Worm (Caenorhabditis elegans) whole organism, L1 larva: ENCODE results near the gene T03G11.9.

Experiments used
- C04F5.9 ChIP-seq: sonication (generic microtip); optimal IDR thresholded peaks from 2 replicates; lab custom pipeline; 2016; ENCODE audit warnings: missing genetic modification characterization, missing compliant biosample characterization
- C34B4.2 ChIP-seq: sonication (generic microtip); optimal IDR thresholded peaks from 2 replicates; lab custom pipeline; 2017; ENCODE audit warnings: mild to moderate bottlenecking, missing genetic modification characterization, missing compliant biosample characterization
- F16B12.6 ChIP-seq: fragments of 150-350 bp; optimal IDR thresholded peaks from 2 replicates; lab custom pipeline; 2014; ENCODE audit warnings: missing biosample characterization, missing genetic modification characterization
- Y116A8C.19 ChIP-seq: sonication (generic microtip); optimal IDR thresholded peaks from 2 replicates; lab custom pipeline; 2016; ENCODE audit warnings: missing compliant biosample characterization, missing genetic modification characterization, borderline replicate concordance
- aha-1 ChIP-seq: fragments of 150-350 bp; optimal IDR thresholded peaks from 2 replicates; lab custom pipeline; 2014; ENCODE audit warnings: missing biosample characterization, missing genetic modification characterization
- alr-1 ChIP-seq: fragments of 200-800 bp; sonication (Bioruptor generic); optimal IDR thresholded peaks from 2 replicates; lab custom pipeline; 2018; ENCODE audit warnings: borderline replicate concordance, mild to moderate bottlenecking, missing genetic modification characterization, missing compliant biosample characterization
- blmp-1 ChIP-seq: fragments of 150-350 bp; optimal IDR thresholded peaks from 2 replicates; lab custom pipeline; 2014; ENCODE audit warnings: missing biosample characterization, missing genetic modification characterization
- ceh-8 ChIP-seq: fragments of 200-800 bp; sonication (Bioruptor generic); optimal IDR thresholded peaks from 2 replicates; lab custom pipeline; 2018; ENCODE audit warnings: mild to moderate bottlenecking, missing genetic modification characterization, moderate library complexity, missing compliant biosample characterization
- ceh-88 ChIP-seq: fragments of 200-800 bp; sonication (Bioruptor generic); IDR thresholded peaks from 2 replicates; pipeline ENCODE4 v1.3.6; 2022; ENCODE audit warnings: missing genetic modification characterization, missing compliant biosample characterization
- ceh-90 ChIP-seq: sonication (generic microtip); optimal IDR thresholded peaks from 2 replicates; lab custom pipeline; 2016; ENCODE audit warnings: missing genetic modification characterization, missing compliant biosample characterization
- ces-1 ChIP-seq: fragments of 150-350 bp; optimal IDR thresholded peaks from 2 replicates; lab custom pipeline; 2014; ENCODE audit warnings: missing biosample characterization, missing genetic modification reagents, missing genetic modification characterization
- efl-1 ChIP-seq, 4 experiments: fragments of 150-350 bp; optimal IDR thresholded peaks in 3 of 4; peaks in 1 of 4; 1 replicate in 1 of 4; 2 replicates in 3 of 4; lab custom pipeline; 2014; ENCODE audit warnings: missing biosample characterization in 2 of 4, missing genetic modification characterization in 2 of 4, missing genetic modification reagents in 2 of 4
- efl-3 ChIP-seq: fragments of 200-800 bp; sonication (Bioruptor generic); optimal IDR thresholded peaks from 2 replicates; lab custom pipeline; 2018; ENCODE audit warnings: mild to moderate bottlenecking, missing genetic modification characterization, missing compliant biosample characterization
- egl-27 ChIP-seq, 2 experiments: fragments of 150-350 bp in 1 of 2; sonication (generic microtip); optimal IDR thresholded peaks; 3 replicates each; lab custom pipeline; 2017 to 2018; ENCODE audit warnings: missing biosample characterization in 2 of 2, missing genetic modification characterization in 2 of 2, missing genetic modification reagents in 2 of 2
- elt-2 ChIP-seq: sonication (generic microtip); optimal IDR thresholded peaks from 2 replicates; lab custom pipeline; 2016; ENCODE audit warnings: missing genetic modification characterization, mild to moderate bottlenecking, inconsistent platforms, missing compliant biosample characterization, missing genetic modification reagents
- elt-3 ChIP-seq, 6 experiments: fragments of 150-350 bp in 1 of 6; sonication (generic microtip); optimal IDR thresholded peaks; 2 replicates each; lab custom pipeline; 2017 to 2018; ENCODE audit warnings: missing biosample characterization in 6 of 6, missing genetic modification characterization in 6 of 6, inconsistent platforms in 1 of 6
- hlh-17 ChIP-seq: fragments of 200-800 bp; sonication (Bioruptor generic); optimal IDR thresholded peaks from 2 replicates; lab custom pipeline; 2018; ENCODE audit warnings: missing genetic modification characterization, mild to moderate bottlenecking, missing compliant biosample characterization, moderate library complexity, borderline replicate concordance
- hlh-4 ChIP-seq: sonication (generic microtip); optimal IDR thresholded peaks from 2 replicates; lab custom pipeline; 2016; ENCODE audit warnings: mild to moderate bottlenecking, missing genetic modification characterization, missing compliant biosample characterization
- irx-1 ChIP-seq: sonication (generic microtip); optimal IDR thresholded peaks from 2 replicates; lab custom pipeline; 2016; ENCODE audit warnings: missing genetic modification characterization, missing compliant biosample characterization
- isw-1 ChIP-seq: fragments of 200-800 bp; sonication (Bioruptor generic); IDR thresholded peaks from 2 replicates; pipeline ENCODE4 v1.3.6; 2022; ENCODE audit warnings: missing genetic modification characterization, missing compliant biosample characterization
- jun-1 ChIP-seq: fragments of 150-350 bp; optimal IDR thresholded peaks from 2 replicates; lab custom pipeline; 2014; ENCODE audit warnings: missing biosample characterization, missing genetic modification reagents, missing genetic modification characterization
- lin-15B ChIP-seq: fragments of 150-350 bp; sonication (generic microtip); optimal IDR thresholded peaks from 3 replicates; lab custom pipeline; 2014; ENCODE audit warnings: missing biosample characterization, missing genetic modification characterization
- lin-39 ChIP-seq: fragments of 150-350 bp; optimal IDR thresholded peaks from 2 replicates; lab custom pipeline; 2014; ENCODE audit warnings: missing biosample characterization, missing genetic modification reagents, missing genetic modification characterization
- lir-3 ChIP-seq: sonication (generic microtip); optimal IDR thresholded peaks from 2 replicates; lab custom pipeline; 2016; ENCODE audit warnings: mild to moderate bottlenecking, missing genetic modification characterization, moderate library complexity, missing compliant biosample characterization; ENCODE audit not compliant: poor library complexity
- lsy-2 ChIP-seq, 2 experiments: fragments of 150-350 bp; optimal IDR thresholded peaks; 2 replicates each; lab custom pipeline; 2014; ENCODE audit warnings: missing biosample characterization in 2 of 2, missing genetic modification characterization in 2 of 2
- mab-9 ChIP-seq: fragments of 200-800 bp; sonication (Bioruptor generic); IDR thresholded peaks from 2 replicates; pipeline ENCODE4 v1.3.6; 2022; ENCODE audit warnings: missing genetic modification reagents, missing genetic modification characterization, missing compliant biosample characterization
- mdl-1 ChIP-seq, 2 experiments: fragments of 150-350 bp; optimal IDR thresholded peaks; 2 replicates each; lab custom pipeline; 2014 to 2017; ENCODE audit warnings: missing biosample characterization in 2 of 2, missing genetic modification characterization in 2 of 2, inconsistent platforms in 1 of 2
- mep-1 ChIP-seq: fragments of 150-350 bp; optimal IDR thresholded peaks from 2 replicates; lab custom pipeline; 2014; ENCODE audit warnings: missing biosample characterization, missing genetic modification characterization
- nhr-20 ChIP-seq: sonication (generic microtip); optimal IDR thresholded peaks from 2 replicates; lab custom pipeline; 2016; ENCODE audit warnings: mild to moderate bottlenecking, missing genetic modification characterization, missing compliant biosample characterization
- nhr-47 ChIP-seq: sonication (generic microtip); optimal IDR thresholded peaks from 2 replicates; lab custom pipeline; 2016; ENCODE audit warnings: mild to moderate bottlenecking, missing genetic modification characterization, moderate library complexity, missing compliant biosample characterization
- nhr-71 ChIP-seq: sonication (generic microtip); optimal IDR thresholded peaks from 2 replicates; lab custom pipeline; 2016; ENCODE audit warnings: mild to moderate bottlenecking, missing genetic modification characterization, moderate library complexity, missing compliant biosample characterization
- nhr-77 ChIP-seq: fragments of 150-350 bp; optimal IDR thresholded peaks from 2 replicates; lab custom pipeline; 2014; ENCODE audit warnings: missing biosample characterization, missing genetic modification characterization
- nhr-84 ChIP-seq: sonication (generic microtip); optimal IDR thresholded peaks from 2 replicates; lab custom pipeline; 2017; ENCODE audit warnings: missing biosample characterization, missing genetic modification characterization
- nhr-90 ChIP-seq: sonication (generic microtip); optimal IDR thresholded peaks from 2 replicates; lab custom pipeline; 2016; ENCODE audit warnings: mild to moderate bottlenecking, missing genetic modification characterization, missing compliant biosample characterization; ENCODE audit not compliant: poor library complexity
- snu-23 ChIP-seq: sonication (generic microtip); optimal IDR thresholded peaks from 2 replicates; lab custom pipeline; 2016; ENCODE audit warnings: missing genetic modification characterization, missing compliant biosample characterization
- sptf-1 ChIP-seq: fragments of 150-350 bp; optimal IDR thresholded peaks from 2 replicates; lab custom pipeline; 2014; ENCODE audit warnings: missing biosample characterization, missing genetic modification characterization
- sup-37 ChIP-seq: fragments of 200-800 bp; sonication (Bioruptor generic); optimal IDR thresholded peaks from 2 replicates; lab custom pipeline; 2018; ENCODE audit warnings: mild to moderate bottlenecking, missing genetic modification characterization, missing compliant biosample characterization
- swsn-7 ChIP-seq: sonication (generic microtip); optimal IDR thresholded peaks from 2 replicates; lab custom pipeline; 2016; ENCODE audit warnings: missing genetic modification characterization, missing compliant biosample characterization
- unc-30 ChIP-seq: sonication (generic microtip); optimal IDR thresholded peaks from 2 replicates; lab custom pipeline; 2017; ENCODE audit warnings: missing biosample characterization, missing genetic modification characterization
- unc-62 ChIP-seq: fragments of 150-350 bp; optimal IDR thresholded peaks from 2 replicates; lab custom pipeline; 2014; ENCODE audit warnings: missing biosample characterization, missing genetic modification reagents, missing genetic modification characterization
- unc-98 ChIP-seq: fragments of 200-800 bp; sonication (Bioruptor generic); IDR thresholded peaks from 2 replicates; pipeline ENCODE4 v1.3.6; 2022; ENCODE audit warnings: missing genetic modification characterization, missing compliant biosample characterization
- vab-15 ChIP-seq: sonication (generic microtip); optimal IDR thresholded peaks from 2 replicates; lab custom pipeline; 2017; ENCODE audit warnings: missing genotype, mild to moderate bottlenecking, missing genetic modification characterization, missing compliant biosample characterization
- zip-4 ChIP-seq: fragments of 200-800 bp; sonication (Bioruptor generic); optimal IDR thresholded peaks from 2 replicates; lab custom pipeline; 2018; ENCODE audit warnings: mild to moderate bottlenecking, missing genetic modification characterization, moderate library complexity, missing compliant biosample characterization

T03G11.9 gene

DNA sequence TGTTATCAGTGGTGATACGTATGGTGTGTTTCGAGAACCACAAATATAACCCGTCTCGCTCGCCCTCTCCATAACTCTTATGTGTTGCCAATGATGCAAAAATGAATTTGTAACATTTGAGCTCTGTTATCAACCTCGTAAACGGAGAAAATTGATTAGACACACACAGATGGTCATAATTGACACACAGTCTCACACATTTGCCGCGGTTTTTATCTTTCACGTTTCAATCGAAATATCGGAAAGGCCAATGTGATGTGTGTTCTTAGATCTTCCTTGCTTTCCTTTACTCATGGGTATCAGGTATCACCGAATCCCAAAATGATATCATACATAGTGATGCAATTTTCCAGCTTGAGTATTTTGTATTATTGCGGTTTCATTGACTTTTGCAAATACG is 29.5 kb downstream of the T03G11.9 start (continued):
- TF ChIP-seq elt-2 (tag; lab: Kevin White, UChicago) (peak; percentile 96), efl-3 (GFP tag; lab: Kevin White, UChicago) (no peak), Y116A8C.19 (no peak), ces-1 (no peak), nhr-77 (tag; lab: Kevin White, UChicago) (no peak), C04F5.9 (tag; lab: Kevin White, UChicago) (no peak), nhr-47 (tag; lab: Kevin White, UChicago) (no peak), hlh-4 (tag; lab: Kevin White, UChicago) (no peak), isw-1 (GFP tag; lab: Robert Waterston, UW) (no peak), snu-23 (peak; percentile 31), nhr-90 (tag; lab: Kevin White, UChicago) (peak; percentile 41), lir-3 (tag; lab: Kevin White, UChicago) (no peak), ceh-90 (no peak), nhr-84 (tag; lab: Kevin White, UChicago) (no peak), vab-15 (no peak), hlh-17 (GFP tag; lab: Kevin White, UChicago) (no peak), lsy-2 (tag; optimal IDR thresholded peaks at IDR 0.05; lab: Kevin White, UChicago) (peak in 1 of 2 experiments; percentile 29), nhr-20 (tag; lab: Kevin White, UChicago) (peak; percentile 54), blmp-1 (tag; lab: Kevin White, UChicago) (peak; percentile 39), jun-1 (tag; lab: Kevin White, UChicago) (peak; percentile 39), lin-39 (no peak), unc-98 (GFP tag; lab: Robert Waterston, UW) (no peak), unc-30 (no peak), ceh-88 (GFP tag; lab: Robert Waterston, UW) (no peak), unc-62 (GFP tag; lab: Kevin White, UChicago) (no peak), mdl-1 (tag; optimal IDR thresholded peaks at IDR 0.05; lab: Kevin White, UChicago) (no peak), zip-4 (GFP tag; lab: Kevin White, UChicago) (no peak), mep-1 (tag; lab: Kevin White, UChicago) (peak; percentile 26), irx-1 (no peak), F16B12.6 (tag; lab: Kevin White, UChicago) (no peak), efl-1 (optimal IDR thresholded peaks at IDR 0.05; lab: Kevin White, UChicago) (no peak), efl-1 (GFP tag; optimal IDR thresholded peaks at IDR 0.05 in 1 of 2; lab: Kevin White, UChicago) (peak in 1 of 2 experiments; percentile 80), sptf-1 (no peak), elt-3 (tag; optimal IDR thresholded peaks at IDR 0.05; lab: Kevin White, UChicago) (peak in 3 of 6 experiments; percentile 13 to 57 (median 53)), alr-1 (tag; lab: Kevin White, UChicago) (no peak), C34B4.2 (tag; lab: Kevin White, UChicago) (no peak), swsn-7 (tag; lab: Kevin White, UChicago) (no peak), sup-37 (no peak)
- TF ChIP-seq, all 84 proteins: peak for 16

DNA sequence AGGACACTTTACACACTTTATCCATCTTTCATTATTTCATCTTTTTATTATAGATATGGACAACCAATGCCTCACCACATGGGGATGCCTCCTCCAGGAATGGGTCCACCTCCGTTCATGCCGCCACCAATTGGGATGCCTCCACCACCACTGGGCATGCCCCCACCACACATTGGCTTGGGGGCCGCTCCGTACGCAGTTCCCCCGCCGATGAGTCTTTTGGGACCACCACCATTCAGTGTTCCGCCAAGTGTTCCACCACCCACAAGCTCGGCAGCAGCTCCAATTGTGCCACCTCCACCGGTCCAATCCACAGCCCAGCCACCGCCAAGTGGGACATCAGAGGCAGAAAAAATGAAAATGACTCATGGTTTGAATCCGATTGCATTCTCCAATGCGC is 30.8 kb downstream of the T03G11.9 start:
- TF ChIP-seq mab-9 (GFP tag; lab: Robert Waterston, UW): 0 out of 2 replicates have a peak, but pooled peaks have one; percentile 14
- TF ChIP-seq efl-1 (optimal IDR thresholded peaks at IDR 0.05; lab: Kevin White, UChicago): no peak
- peak in 1 of 2 experiments; percentile 17 for TF ChIP-seq efl-1 (GFP tag; optimal IDR thresholded peaks at IDR 0.05 in 1 of 2; lab: Kevin White, UChicago)
- TF ChIP-seq aha-1 (tag; lab: Kevin White, UChicago): no peak
- TF ChIP-seq, all 84 proteins: peak for 2

DNA sequence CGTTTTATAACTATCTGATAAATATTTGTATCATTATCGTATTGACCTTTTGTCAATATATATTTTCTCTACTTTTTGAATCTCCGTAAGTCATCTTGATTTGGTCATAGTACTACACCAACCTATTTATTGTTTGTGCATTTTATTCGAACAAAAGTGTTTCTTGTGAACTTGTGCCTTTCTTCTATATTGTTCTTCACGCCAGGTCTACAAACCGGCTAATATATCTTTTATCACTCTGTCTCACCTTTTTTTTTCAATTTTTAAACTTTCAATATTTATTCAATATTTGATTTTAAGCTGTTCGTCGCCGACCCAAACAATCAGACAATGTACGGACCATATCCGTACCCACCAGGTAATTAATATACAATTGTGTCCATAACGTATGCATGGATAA is 32.0 kb downstream of the T03G11.9 start, which contains the start of gene hrpa-2:
hrpa-2 (plus strand) TSS at position 301 of the 400 bp plus-strand sequence.
- TF ChIP-seq mab-9 (GFP tag; lab: Robert Waterston, UW) (no peak), nhr-71 (tag; lab: Kevin White, UChicago) (no peak), C34B4.2 (tag; lab: Kevin White, UChicago) (no peak), F16B12.6 (tag; lab: Kevin White, UChicago) (no peak), sup-37 (no peak), elt-3 (tag; optimal IDR thresholded peaks at IDR 0.05; lab: Kevin White, UChicago) (no peak), egl-27 (tag; optimal IDR thresholded peaks at IDR 0.05; lab: Kevin White, UChicago) (no peak), ceh-8 (GFP tag; lab: Kevin White, UChicago) (no peak), lin-15B (tag; lab: Kevin White, UChicago) (no peak)
